Fruit fly (Drosophila melanogaster): ENCODE results near the gene Set.

Set gene

DNA sequence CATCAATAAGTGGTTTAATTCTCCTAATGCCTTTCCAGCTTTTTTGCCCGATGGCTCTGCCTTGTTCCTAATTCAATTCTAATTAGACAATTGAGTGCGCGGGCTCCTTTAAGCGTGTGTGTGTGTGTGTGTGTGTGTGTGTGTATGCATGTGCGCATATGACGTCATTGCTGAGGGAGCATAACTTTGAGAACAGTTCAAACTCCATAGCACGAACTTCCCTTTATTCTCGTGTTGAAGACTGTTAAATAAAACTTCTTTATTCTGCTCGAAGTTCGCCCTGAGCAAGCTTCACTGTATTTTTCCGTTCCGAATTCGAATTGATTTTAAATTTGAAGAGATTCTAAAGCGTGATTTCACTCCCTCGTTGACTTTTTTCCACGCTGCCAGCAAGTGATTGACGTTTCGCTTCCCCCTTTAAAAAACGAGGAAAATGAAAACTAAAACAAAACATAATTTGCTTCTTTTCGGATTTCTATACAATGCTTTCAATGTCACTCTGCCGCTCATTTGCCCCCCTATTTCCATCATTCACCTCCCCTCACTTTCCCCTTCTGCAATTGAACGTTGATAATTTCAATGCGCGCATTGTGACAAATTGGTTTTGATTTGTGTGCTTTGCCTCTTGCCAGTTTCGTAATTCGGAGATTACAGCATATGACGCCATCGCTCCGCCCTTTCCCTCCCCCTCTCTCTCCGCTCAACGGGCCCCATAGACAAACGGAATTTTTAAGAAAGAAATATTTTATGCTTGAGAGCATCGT is 29.1 kb downstream of the Set start (continued):
- TF ChIP-seq Xrp1 (GFP tag; IDR thresholded peaks at IDR 0.05) (no peak), Mrtf (GFP tag; IDR thresholded peaks at IDR 0.05) (no peak), CG14050 (GFP tag; IDR thresholded peaks at IDR 0.05) (no peak), CG10147 (GFP tag; optimal IDR thresholded peaks at IDR 0.05) (no peak), CG2875 (GFP tag; optimal IDR thresholded peaks at IDR 0.05) (no peak), zen (tag; optimal IDR thresholded peaks at IDR 0.05) (no peak), CoRest (tag; optimal IDR thresholded peaks at IDR 0.05) (peak; percentile 35), wek (GFP tag; optimal IDR thresholded peaks at IDR 0.05) (no peak), CG11398 (GFP tag; optimal IDR thresholded peaks at IDR 0.05) (no peak), schlank (tag; optimal IDR thresholded peaks at IDR 0.05) (no peak), CG7271 (tag; optimal IDR thresholded peaks at IDR 0.05) (no peak), CG17568 (GFP tag; optimal IDR thresholded peaks at IDR 0.05) (no peak), slou (GFP tag; optimal IDR thresholded peaks at IDR 0.05) (no peak), lab (GFP tag; optimal IDR thresholded peaks at IDR 0.05) (peak; percentile 45), pb (GFP tag; optimal IDR thresholded peaks at IDR 0.05) (no peak), HLH4C (GFP tag; IDR thresholded peaks at IDR 0.05; ENCODE audit: partially characterized antibody) (no peak), lilli (GFP tag; optimal IDR thresholded peaks at IDR 0.05) (peak; percentile 62), CG14667 (GFP tag; IDR thresholded peaks at IDR 0.05) (no peak), Usf (GFP tag; optimal IDR thresholded peaks at IDR 0.05) (no peak), CG15011 (GFP tag; optimal IDR thresholded peaks at IDR 0.05) (peak; percentile 29), aop (GFP tag; IDR thresholded peaks at IDR 0.05) (no peak), CG15269 (tag; optimal IDR thresholded peaks at IDR 0.05) (no peak), Antp (GFP tag; optimal IDR thresholded peaks at IDR 0.05) (peak; percentile 11), Aef1 (GFP tag; IDR thresholded peaks at IDR 0.05) (no peak), chm (GFP tag; IDR thresholded peaks at IDR 0.05) (no peak), knrl (GFP tag; IDR thresholded peaks at IDR 0.05; ENCODE audit: partially characterized antibody) (no peak), ems (GFP tag; optimal IDR thresholded peaks at IDR 0.05) (no peak), ase (GFP tag; IDR thresholded peaks at IDR 0.05) (no peak), CG3838 (GFP tag; optimal IDR thresholded peaks at IDR 0.05) (no peak), Xbp1 (GFP tag; optimal IDR thresholded peaks at IDR 0.05) (peak; percentile 28), CG6854 (GFP tag; optimal IDR thresholded peaks at IDR 0.05) (no peak), ssp (GFP tag; IDR thresholded peaks at IDR 0.05) (no peak), Camta (GFP tag; optimal IDR thresholded peaks at IDR 0.05) (no peak), cwo (GFP tag; optimal IDR thresholded peaks at IDR 0.05) (no peak), CG10321 (GFP tag; IDR thresholded peaks at IDR 0.05) (no peak), CG10979 (tag; optimal IDR thresholded peaks at IDR 0.05) (no peak), CG9876 (GFP tag; optimal IDR thresholded peaks at IDR 0.05) (peak; percentile 2), CG9727 (GFP tag; optimal IDR thresholded peaks at IDR 0.05) (no peak), CG3847 (GFP tag; IDR thresholded peaks at IDR 0.05) (no peak), CG43689 (GFP tag; IDR thresholded peaks at IDR 0.05) (no peak), CG4282 (GFP tag; optimal IDR thresholded peaks at IDR 0.05) (no peak), CG11504 (tag; optimal IDR thresholded peaks at IDR 0.05) (peak; percentile 32), ftz-f1 (GFP tag; optimal IDR thresholded peaks at IDR 0.05) (peak; percentile 52), CG1024 (GFP tag; IDR thresholded peaks at IDR 0.05) (no peak), tup (GFP tag; optimal IDR thresholded peaks at IDR 0.05) (no peak), CG11247 (GFP tag; IDR thresholded peaks at IDR 0.05) (no peak), CG1792 (GFP tag; optimal IDR thresholded peaks at IDR 0.05) (no peak), caup (GFP tag; optimal IDR thresholded peaks at IDR 0.05; ENCODE audit: severe bottlenecking) (no peak), CG15601 (tag; optimal IDR thresholded peaks at IDR 0.05) (no peak), nmo (GFP tag; optimal IDR thresholded peaks at IDR 0.05) (no peak)

Measured in whole organism, embryonic.